Worm (Caenorhabditis elegans) whole organism, L4 larva: Measurements from ENCODE around the gene mmab-1.

Source experiments
- F49E8.2 ChIP-seq: sonication (generic microtip); optimal IDR thresholded peaks from 2 replicates; lab custom pipeline; 2016; ENCODE audit warnings: missing compliant biosample characterization, mild to moderate bottlenecking, missing genetic modification characterization, borderline replicate concordance
- R02D3.7 ChIP-seq: fragments of 150-350 bp; sonication (generic microtip); optimal IDR thresholded peaks from 3 replicates; lab custom pipeline; 2014; ENCODE audit warnings: missing biosample characterization, missing genetic modification characterization
- T20F7.1 ChIP-seq: fragments of 200-800 bp; sonication (Bioruptor generic); optimal IDR thresholded peaks from 2 replicates; lab custom pipeline; 2018; ENCODE audit warnings: mild to moderate bottlenecking, missing genetic modification characterization, missing compliant biosample characterization
- T26A8.4 ChIP-seq: fragments of 200-800 bp; sonication (Bioruptor generic); IDR thresholded peaks from 2 replicates; pipeline ENCODE4 v1.3.6; 2022; ENCODE audit warnings: missing genetic modification characterization, missing compliant biosample characterization
- Y48G9A.11 ChIP-seq: fragments of 200-800 bp; sonication (Bioruptor generic); IDR thresholded peaks from 2 replicates; pipeline ENCODE4 v1.3.6; 2022; ENCODE audit warnings: missing genetic modification reagents, missing genetic modification characterization, missing compliant biosample characterization
- ZK337.2 ChIP-seq: fragments of 200-800 bp; sonication (Bioruptor generic); IDR thresholded peaks from 2 replicates; pipeline ENCODE4 v1.3.6; 2022; ENCODE audit warnings: missing genetic modification reagents, missing genetic modification characterization, missing compliant biosample characterization
- aha-1 ChIP-seq: fragments of 150-350 bp; peaks from one replicate; lab custom pipeline; 2014; ENCODE audit warnings: missing biosample characterization, missing genetic modification characterization
- aly-2 ChIP-seq: sonication (generic microtip); optimal IDR thresholded peaks from 2 replicates; lab custom pipeline; 2018; ENCODE audit warnings: missing biosample characterization, missing genetic modification characterization
- arid-1 ChIP-seq: fragments of 200-800 bp; sonication (Bioruptor generic); conservative IDR thresholded peaks from 2 replicates; pipeline ENCODE4 v1.3.6; 2022; ENCODE audit warnings: missing genetic modification reagents, missing genetic modification characterization, missing compliant biosample characterization
- ceh-32 ChIP-seq: sonication (generic microtip); optimal IDR thresholded peaks from 2 replicates; lab custom pipeline; 2016; ENCODE audit warnings: mild to moderate bottlenecking, missing genetic modification characterization, missing compliant biosample characterization; ENCODE audit not compliant: poor library complexity
- daf-16 ChIP-seq, 3 experiments: sonication (generic microtip); optimal IDR thresholded peaks; 2 replicates each; lab custom pipeline; 2016 to 2017; ENCODE audit warnings: missing genetic modification characterization in 3 of 3, missing genetic modification reagents in 3 of 3, mild to moderate bottlenecking in 2 of 3, missing compliant biosample characterization in 2 of 3, missing biosample characterization in 1 of 3, moderate library complexity in 1 of 3
- dmd-6 ChIP-seq: fragments of 200-800 bp; sonication (Bioruptor generic); IDR thresholded peaks from 2 replicates; pipeline ENCODE4 v1.3.6; 2022; ENCODE audit warnings: missing genetic modification reagents, missing genetic modification characterization, missing compliant biosample characterization
- dmd-9 ChIP-seq: fragments of 200-800 bp; sonication (Bioruptor generic); IDR thresholded peaks from 2 replicates; pipeline ENCODE4 v1.3.6; 2022; ENCODE audit warnings: missing genetic modification reagents, missing genetic modification characterization, missing compliant biosample characterization
- dpl-1 ChIP-seq: fragments of 150-350 bp; optimal IDR thresholded peaks from 2 replicates; lab custom pipeline; 2014; ENCODE audit warnings: missing biosample characterization, missing genetic modification reagents, missing genetic modification characterization
- dve-1 ChIP-seq: sonication (generic microtip); optimal IDR thresholded peaks from 2 replicates; lab custom pipeline; 2017; ENCODE audit warnings: antibody characterized with exemption, mild to moderate bottlenecking, missing genetic modification characterization, missing compliant biosample characterization; ENCODE audit not compliant: insufficient read depth
- hif-1 ChIP-seq, 2 experiments: sonication (generic microtip); optimal IDR thresholded peaks; 2 replicates each; lab custom pipeline; 2016 to 2017; ENCODE audit warnings: missing compliant biosample characterization in 2 of 2, missing genetic modification characterization in 2 of 2, missing genetic modification reagents in 2 of 2, missing genotype in 2 of 2, mild to moderate bottlenecking in 1 of 2
- hlh-11 ChIP-seq: fragments of 200-800 bp; sonication (Bioruptor generic); optimal IDR thresholded peaks from 2 replicates; lab custom pipeline; 2018; ENCODE audit warnings: mild to moderate bottlenecking, missing genetic modification characterization, missing compliant biosample characterization
- hlh-30 ChIP-seq: sonication (generic microtip); optimal IDR thresholded peaks from 2 replicates; lab custom pipeline; 2017; ENCODE audit warnings: antibody characterized with exemption, mild to moderate bottlenecking, missing genetic modification characterization, missing compliant biosample characterization; ENCODE audit not compliant: insufficient read depth
- lin-29 ChIP-seq: fragments of 200-800 bp; sonication (Bioruptor generic); IDR thresholded peaks from 2 replicates; pipeline ENCODE4 v1.3.6; 2022; ENCODE audit warnings: missing genetic modification reagents, missing genetic modification characterization, missing compliant biosample characterization
- lin-38 ChIP-seq: fragments of 200-800 bp; sonication (Bioruptor generic); IDR thresholded peaks from 2 replicates; pipeline ENCODE4 v1.3.6; 2022; ENCODE audit warnings: missing genetic modification reagents, missing genetic modification characterization, missing compliant biosample characterization
- lsy-2 ChIP-seq, 2 experiments: fragments of 150-350 bp in 1 of 2; sonication (generic microtip) in 1 of 2; optimal IDR thresholded peaks; 2 replicates each; lab custom pipeline; 2014 to 2017; ENCODE audit warnings: missing biosample characterization in 2 of 2, missing genetic modification characterization in 2 of 2
- madf-9 ChIP-seq: fragments of 200-800 bp; sonication (Bioruptor generic); conservative IDR thresholded peaks from 2 replicates; pipeline ENCODE4 v1.3.6; 2022; ENCODE audit warnings: missing genetic modification reagents, missing genetic modification characterization, missing compliant biosample characterization
- mdt-29 ChIP-seq: fragments of 200-800 bp; sonication (Bioruptor generic); IDR thresholded peaks from 2 replicates; pipeline ENCODE4 v1.3.6; 2022; ENCODE audit warnings: missing genetic modification reagents, missing genetic modification characterization, missing compliant biosample characterization
- mep-1 ChIP-seq: fragments of 150-350 bp; sonication (generic microtip); optimal IDR thresholded peaks from 3 replicates; lab custom pipeline; 2014; ENCODE audit warnings: missing biosample characterization, missing genetic modification characterization
- mes-2 ChIP-seq: sonication (generic microtip); optimal IDR thresholded peaks from 2 replicates; lab custom pipeline; 2016; ENCODE audit warnings: missing genotype, mild to moderate bottlenecking, missing genetic modification characterization, missing compliant biosample characterization; ENCODE audit not compliant: poor library complexity, severe bottlenecking
- nhr-11 ChIP-seq: fragments of 150-350 bp; optimal IDR thresholded peaks from 2 replicates; lab custom pipeline; 2014; ENCODE audit warnings: missing biosample characterization, missing genetic modification characterization
- nhr-111 ChIP-seq: fragments of 200-800 bp; sonication (Bioruptor generic); optimal IDR thresholded peaks from 2 replicates; lab custom pipeline; 2018; ENCODE audit warnings: mild to moderate bottlenecking, missing genetic modification characterization, missing compliant biosample characterization
- nhr-28 ChIP-seq: fragments of 150-350 bp; optimal IDR thresholded peaks from 2 replicates; lab custom pipeline; 2014; ENCODE audit warnings: missing biosample characterization, missing genetic modification characterization
- nhr-41 ChIP-seq: fragments of 200-800 bp; sonication (Bioruptor generic); IDR thresholded peaks from 2 replicates; pipeline ENCODE4 v1.3.6; 2022; ENCODE audit warnings: missing genetic modification reagents, missing genetic modification characterization, missing compliant biosample characterization
- nhr-6 ChIP-seq: fragments of 150-350 bp; optimal IDR thresholded peaks from 2 replicates; lab custom pipeline; 2014; ENCODE audit warnings: missing biosample characterization, missing genetic modification characterization
- pqm-1 ChIP-seq: sonication (generic microtip); optimal IDR thresholded peaks from 2 replicates; lab custom pipeline; 2017; ENCODE audit warnings: missing biosample characterization, missing genetic modification characterization
- rbr-2 ChIP-seq: sonication (generic microtip); optimal IDR thresholded peaks from 2 replicates; lab custom pipeline; 2016; ENCODE audit warnings: missing genotype, missing genetic modification characterization, missing compliant biosample characterization
- skn-1 ChIP-seq: fragments of 150-350 bp; optimal IDR thresholded peaks from 2 replicates; lab custom pipeline; 2014; ENCODE audit warnings: missing biosample characterization, missing genetic modification characterization
- unc-130 ChIP-seq: sonication (generic microtip); optimal IDR thresholded peaks from 2 replicates; lab custom pipeline; 2016; ENCODE audit warnings: missing genetic modification reagents, missing genetic modification characterization, missing compliant biosample characterization
- unc-62 ChIP-seq, 3 experiments: fragments of 150-350 bp in 1 of 3; sonication (generic microtip); optimal IDR thresholded peaks in 2 of 3; peaks in 1 of 3; 1 replicate in 1 of 3; 2 replicates in 2 of 3; lab custom pipeline; 2014 to 2017; ENCODE audit warnings: missing biosample characterization in 3 of 3, missing genetic modification characterization in 3 of 3, missing genetic modification reagents in 3 of 3, missing genotype in 1 of 3
- zfp-2 ChIP-seq: sonication (generic microtip); optimal IDR thresholded peaks from 2 replicates; lab custom pipeline; 2016; ENCODE audit warnings: mild to moderate bottlenecking, missing genetic modification characterization, missing compliant biosample characterization

Gene mmab-1

ce11 chrIII:4918906-4919305 lies 3.0 kb downstream of the mmab-1 start:
- TF ChIP-seq nhr-11 (tag; lab: Kevin White, UChicago) (no peak), unc-62 (GFP tag; optimal IDR thresholded peaks at IDR 0.05 in 1 of 2; lab: Kevin White, UChicago) (peak in 1 of 2 experiments; percentile 95), unc-62 (tag; optimal IDR thresholded peaks at IDR 0.05; lab: Kevin White, UChicago) (no peak)

ce11 chrIII:4917960-4918712 lies 3.8 kb downstream of the mmab-1 start, which contains the start of gene rpb-8:
Gene rpb-8, minus strand, starts transcription at chrIII:4918008.
- TF ChIP-seq nhr-6 (tag; lab: Kevin White, UChicago) (peak; percentile 14), aly-2 (no peak), madf-9 (no peak), lin-38 (GFP tag; lab: Robert Waterston, UW) (0 out of 2 replicates have a peak, but pooled peaks have one; percentile 22), dpl-1 (GFP tag; lab: Kevin White, UChicago) (peak; percentile 90), arid-1 (GFP tag; lab: Robert Waterston, UW) (no peak), hif-1 (tag; optimal IDR thresholded peaks at IDR 0.05; lab: Kevin White, UChicago) (peak in 1 of 2 experiments; percentile 28), rbr-2 (tag; lab: Kevin White, UChicago) (peak; percentile 16), lsy-2 (tag; optimal IDR thresholded peaks at IDR 0.05; lab: Kevin White, UChicago) (peak in 1 of 2 experiments; percentile 76), mep-1 (tag; lab: Kevin White, UChicago) (peak; percentile 34), daf-16 (GFP tag; optimal IDR thresholded peaks at IDR 0.05; lab: Kevin White, UChicago) (no peak), daf-16 (tag; optimal IDR thresholded peaks at IDR 0.05; lab: Kevin White, UChicago) (peak; percentile 44), dve-1 (peak; percentile 9), zfp-2 (no peak), hlh-30 (tag; lab: Kevin White, UChicago) (peak; percentile 23), mes-2 (tag; lab: Kevin White, UChicago) (peak; percentile 76), dmd-6 (GFP tag; lab: Robert Waterston, UW) (0 out of 2 replicates have a peak, but pooled peaks have one; percentile 34)

- TF ChIP-seq unc-62 (GFP tag; optimal IDR thresholded peaks at IDR 0.05 in 1 of 2; lab: Kevin White, UChicago) = peak in 1 of 2 experiments; percentile 57
- TF ChIP-seq unc-62 (tag; optimal IDR thresholded peaks at IDR 0.05; lab: Kevin White, UChicago) = no peak
- TF ChIP-seq skn-1 (tag; lab: Kevin White, UChicago) = no peak
- TF ChIP-seq nhr-111 (GFP tag; lab: Kevin White, UChicago) = no peak
- TF ChIP-seq hif-1 (tag; optimal IDR thresholded peaks at IDR 0.05; lab: Kevin White, UChicago) = no peak
- TF ChIP-seq, all 104 proteins: peak for 1
These were observed 4.8 kb downstream of the mmab-1 start, which contains the start of gene rars-1 for ce11 chrIII:4917077-4917476. Gene rars-1, minus strand, starts transcription at chrIII:4917177.

ce11 chrIII:4913736-4914135 lies 8.2 kb downstream of the mmab-1 start:
- TF ChIP-seq nhr-41 (GFP tag; lab: Robert Waterston, UW) (no peak), pqm-1 (tag; lab: Kevin White, UChicago) (no peak), aha-1 (tag; lab: Kevin White, UChicago) (peak; percentile 93), mdt-29 (GFP tag; lab: Robert Waterston, UW) (no peak), T26A8.4 (GFP tag; lab: Robert Waterston, UW) (no peak)
- TF ChIP-seq, all 104 proteins: peak for 1

ce11 chrIII:4912317-4912716 lies 9.6 kb downstream of the mmab-1 start, which contains the start of the genes F26F4.9 and cee-1:
Gene F26F4.9, minus strand, starts transcription at chrIII:4912521.
Gene cee-1, plus strand, starts transcription at chrIII:4912699.
- TF ChIP-seq T20F7.1 (no peak), aha-1 (tag; lab: Kevin White, UChicago) (peak; percentile 86), ceh-32 (no peak), F49E8.2 (tag; lab: Kevin White, UChicago) (peak; percentile 4), hlh-11 (tag; lab: Kevin White, UChicago) (peak; percentile 3), nhr-41 (GFP tag; lab: Robert Waterston, UW) (no peak), R02D3.7 (tag; lab: Kevin White, UChicago) (no peak), rbr-2 (tag; lab: Kevin White, UChicago) (peak; percentile 32), mes-2 (tag; lab: Kevin White, UChicago) (peak; percentile 97), dmd-6 (GFP tag; lab: Robert Waterston, UW) (peak; percentile 19; the same call in 1 of the 2 replicates), nhr-28 (tag; lab: Kevin White, UChicago) (peak; percentile 8), Y48G9A.11 (GFP tag; lab: Robert Waterston, UW) (0 out of 2 replicates have a peak, but pooled peaks have one; percentile 15), ZK337.2 (GFP tag; lab: Robert Waterston, UW) (peak; percentile 73), dmd-9 (0 out of 2 replicates have a peak, but pooled peaks have one; percentile 37), lin-29 (GFP tag; lab: Robert Waterston, UW) (no peak), dve-1 (peak; percentile 44), dpl-1 (GFP tag; lab: Kevin White, UChicago) (peak; percentile 78), hif-1 (tag; optimal IDR thresholded peaks at IDR 0.05; lab: Kevin White, UChicago) (peak in 1 of 2 experiments; percentile 70), lsy-2 (tag; optimal IDR thresholded peaks at IDR 0.05; lab: Kevin White, UChicago) (peak in 1 of 2 experiments; percentile 74), unc-130 (peak; percentile 86), mep-1 (tag; lab: Kevin White, UChicago) (peak; percentile 38), daf-16 (GFP tag; optimal IDR thresholded peaks at IDR 0.05; lab: Kevin White, UChicago) (no peak), daf-16 (tag; optimal IDR thresholded peaks at IDR 0.05; lab: Kevin White, UChicago) (peak; percentile 33)
- TF ChIP-seq, all 104 proteins: peak for 17
